Worm (Caenorhabditis elegans): ENCODE measurements around the gene flp-14.

DNA sequence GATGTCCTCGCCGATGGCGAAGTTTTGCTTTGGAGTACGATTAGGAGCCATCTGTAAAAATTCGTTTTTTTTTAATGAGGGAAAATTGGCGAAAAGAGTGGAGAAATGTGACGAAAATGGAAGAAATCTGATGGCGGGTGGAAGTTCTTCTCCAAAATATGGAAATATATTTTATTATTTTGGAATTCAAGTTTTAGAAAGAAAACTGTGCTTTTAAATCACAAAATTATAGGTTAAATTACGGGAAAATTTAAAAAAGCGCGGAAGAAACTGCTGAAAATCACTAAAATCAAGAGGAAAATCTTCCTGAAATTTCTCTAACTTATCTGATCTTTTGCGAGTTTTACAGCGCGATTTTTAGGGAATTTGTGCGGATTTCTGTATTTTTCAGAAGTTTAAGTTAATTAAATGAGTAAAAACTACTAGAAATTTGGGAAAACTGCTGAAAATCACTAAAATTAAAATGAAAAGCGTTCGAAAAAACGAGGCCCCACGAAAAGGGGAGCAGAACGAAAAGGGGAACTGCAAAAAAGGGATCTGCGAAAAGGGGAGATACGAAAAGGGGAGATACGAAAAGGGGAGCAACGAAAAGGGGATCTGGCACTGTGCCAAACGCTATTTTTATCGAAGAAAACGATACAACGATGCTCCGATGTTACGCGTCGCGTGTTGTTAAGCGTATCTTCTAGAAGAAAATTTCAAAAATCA, 32.6 kb upstream of the flp-14 start, which contains the start of the genes cec-7 and enu-3.5:
- TF ChIP-seq lin-13 (GFP tag; optimal IDR thresholded peaks at IDR 0.05) (no peak), efl-3 (GFP tag; optimal IDR thresholded peaks at IDR 0.05) (no peak)

All from whole organism, L1 larva.